Fruit fly (Drosophila melanogaster): ENCODE data around the gene Dis3l2.

DNA sequence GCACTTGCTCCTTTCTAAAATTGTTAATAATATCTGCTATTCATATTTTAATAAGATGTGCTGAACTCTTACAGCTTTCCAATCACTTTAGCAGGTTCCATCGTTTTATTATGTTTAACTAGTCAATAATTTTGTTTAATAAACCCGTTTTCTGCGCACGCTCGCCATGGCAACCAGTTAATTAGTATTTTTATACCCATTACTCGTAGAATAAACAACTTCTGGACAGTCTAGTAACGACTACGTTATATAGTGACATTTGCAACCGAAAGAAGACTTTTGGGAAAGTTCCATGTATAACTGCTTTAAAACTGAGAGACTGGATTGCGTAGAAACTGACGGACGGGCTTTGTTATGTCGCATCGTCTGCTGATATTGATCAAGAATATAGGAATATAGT lies 20.7 kb downstream of the Dis3l2 start, which contains the start of gene CG34453:
- TF ChIP-seq CTCF (optimal IDR thresholded peaks at IDR 0.05): no peak
- TF ChIP-seq CG8478 (optimal IDR thresholded peaks at IDR 0.05): no peak

All from S2 (cell line).